Fruit fly (Drosophila melanogaster): ENCODE data around the gene Srg3.
A peak's percentile ranks its signal among the peaks of the same experiment; 100 is the strongest.

Gene Srg3

DNA sequence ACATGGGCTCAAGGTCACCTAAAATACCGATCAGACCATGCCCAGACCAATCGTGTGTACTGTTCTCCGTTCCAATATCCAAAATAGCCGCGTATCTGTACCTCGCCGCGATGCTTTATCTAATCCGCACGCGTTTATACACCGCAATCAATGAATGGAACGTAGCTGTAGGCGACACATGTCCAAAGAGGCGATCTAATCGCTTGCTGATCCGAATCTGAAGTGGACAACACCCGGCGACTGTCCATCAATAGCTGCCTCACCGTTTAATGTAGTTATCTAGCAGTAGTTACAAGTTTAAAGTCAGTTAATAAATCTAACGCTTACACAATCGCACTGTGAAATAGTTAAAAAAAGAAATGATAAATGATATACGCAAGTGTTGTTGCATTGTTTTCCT lies 9.4 kb downstream of the Srg3 start:
- TF ChIP-seq CrebA (GFP tag; optimal IDR thresholded peaks at IDR 0.05; ENCODE audit: borderline replicate concordance) (no peak), Abd-B (GFP tag; optimal IDR thresholded peaks at IDR 0.05) (no peak), h (GFP tag; optimal IDR thresholded peaks at IDR 0.05) (peak; percentile 17), OdsH (GFP tag; optimal IDR thresholded peaks at IDR 0.05) (no peak)

DNA sequence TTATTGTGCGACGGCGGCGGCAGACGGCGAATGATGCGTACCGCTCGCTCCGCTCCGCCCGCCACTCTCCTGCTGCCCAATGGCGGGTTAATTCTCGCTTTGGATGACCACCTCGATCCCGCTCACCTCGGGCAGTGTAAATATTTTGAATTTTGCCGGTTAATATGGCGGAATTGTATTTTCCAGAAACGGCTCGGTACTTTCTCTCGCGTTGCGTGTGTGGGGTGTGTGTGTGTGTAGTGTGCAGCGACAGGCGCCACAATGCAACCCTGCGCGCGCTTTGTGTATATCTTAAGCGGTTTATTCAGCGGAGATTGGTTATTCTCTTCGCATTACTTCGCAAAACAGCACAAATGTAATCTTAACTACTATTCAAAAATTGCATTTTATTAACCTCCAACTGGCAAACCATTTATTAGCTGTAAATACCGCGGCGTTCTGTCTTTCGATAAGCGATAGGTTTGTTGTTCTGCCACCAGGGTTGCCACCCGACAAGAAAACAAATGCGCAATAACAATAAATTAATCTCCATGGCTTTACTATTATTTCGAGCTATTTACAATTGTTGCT lies 12.9 kb downstream of the Srg3 start, which contains the start of the genes phol and CG3552:
Gene phol (minus strand): TSS at position 463 of the 570 bp plus-strand sequence.
Gene CG3552 (plus strand): TSS at position 500 of the 570 bp plus-strand sequence.
- TF ChIP-seq foxo (GFP tag; optimal IDR thresholded peaks at IDR 0.05), result peak in 1 of 2 experiments; percentile 3
- TF ChIP-seq Sp1 (GFP tag; optimal IDR thresholded peaks at IDR 0.05), result peak; percentile 26
- TF ChIP-seq Rel (GFP tag; optimal IDR thresholded peaks at IDR 0.05), result no peak
- peak; percentile 90 for TF ChIP-seq Rel (tag; optimal IDR thresholded peaks at IDR 0.05)
- no peak for TF ChIP-seq Hr83 (GFP tag; optimal IDR thresholded peaks at IDR 0.05; ENCODE audit: poor library complexity, severe bottlenecking)
- TF ChIP-seq HLH106 (tag; optimal IDR thresholded peaks at IDR 0.05), result peak; percentile 2
- peak; percentile 7 for TF ChIP-seq rgr (GFP tag; optimal IDR thresholded peaks at IDR 0.05)
- peak; percentile 9 for TF ChIP-seq Myc (optimal IDR thresholded peaks at IDR 0.05)
- TF ChIP-seq h (GFP tag; optimal IDR thresholded peaks at IDR 0.05), result no peak

- no peak for TF ChIP-seq Vsx2 (GFP tag; optimal IDR thresholded peaks at IDR 0.05; ENCODE audit: partially characterized antibody)
- TF ChIP-seq rgr (GFP tag; optimal IDR thresholded peaks at IDR 0.05), result no peak
- TF ChIP-seq Sp1 (GFP tag; optimal IDR thresholded peaks at IDR 0.05), result no peak
- TF ChIP-seq Mio (GFP tag; optimal IDR thresholded peaks at IDR 0.05), result no peak
- TF ChIP-seq CrebA (GFP tag; optimal IDR thresholded peaks at IDR 0.05; ENCODE audit: borderline replicate concordance), result no peak
- no peak for TF ChIP-seq OdsH (GFP tag; optimal IDR thresholded peaks at IDR 0.05)
- no peak for TF ChIP-seq sage (GFP tag; optimal IDR thresholded peaks at IDR 0.05)
- no peak for TF ChIP-seq jim (GFP tag; optimal IDR thresholded peaks at IDR 0.05)
- no peak for TF ChIP-seq br (GFP tag; optimal IDR thresholded peaks at IDR 0.05)
- no peak for TF ChIP-seq tai (GFP tag; optimal IDR thresholded peaks at IDR 0.05)
- TF ChIP-seq HLH106 (tag; optimal IDR thresholded peaks at IDR 0.05), result no peak
- no peak for TF ChIP-seq foxo (GFP tag; optimal IDR thresholded peaks at IDR 0.05)
- no peak for TF ChIP-seq CG32264 (GFP tag; optimal IDR thresholded peaks at IDR 0.05)
- no peak for TF ChIP-seq lola (GFP tag; optimal IDR thresholded peaks at IDR 0.05)
- no peak for TF ChIP-seq GATAd (GFP tag; optimal IDR thresholded peaks at IDR 0.05)
- TF ChIP-seq Abd-B (GFP tag; optimal IDR thresholded peaks at IDR 0.05), result no peak
These were observed 13.4 kb downstream of the Srg3 start for dm6 chr3L:9456389-9456788.

DNA sequence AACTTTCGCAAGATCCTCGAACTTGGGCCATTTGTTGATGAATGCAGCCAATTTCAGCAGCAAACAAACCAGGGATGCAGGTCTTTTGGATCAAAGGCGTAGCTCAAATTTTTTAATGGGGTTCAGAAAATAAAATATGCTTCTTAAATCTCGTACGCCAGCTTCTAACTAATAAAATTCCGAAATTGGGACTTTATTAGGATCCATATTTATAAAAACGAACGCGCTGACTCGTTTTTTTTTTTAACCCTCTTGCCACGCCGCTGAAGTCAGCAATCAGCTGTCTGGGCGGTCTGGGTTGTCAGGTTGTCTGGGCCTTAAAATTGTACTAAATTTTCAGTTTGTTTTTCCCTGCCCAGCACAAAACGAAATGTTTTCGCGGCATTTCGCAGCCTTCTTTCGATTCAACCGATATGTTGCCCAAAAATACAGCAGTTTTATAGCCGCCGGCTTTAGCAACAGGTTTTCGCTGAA lies 14.6 kb downstream of the Srg3 start, which contains the start of gene CG3437:
Gene CG3437 (minus strand): TSS at position 51 of the 474 bp plus-strand sequence.
- TF ChIP-seq Rel (GFP tag; optimal IDR thresholded peaks at IDR 0.05) (peak; percentile 95), Rel (tag; optimal IDR thresholded peaks at IDR 0.05) (peak; percentile 89), foxo (GFP tag; optimal IDR thresholded peaks at IDR 0.05) (peak; percentile 99 to 100), woc (GFP tag; optimal IDR thresholded peaks at IDR 0.05) (peak; percentile 99), psq (GFP tag; optimal IDR thresholded peaks at IDR 0.05) (peak; percentile 97), OdsH (GFP tag; optimal IDR thresholded peaks at IDR 0.05) (peak; percentile 99), ey (GFP tag; optimal IDR thresholded peaks at IDR 0.05) (peak; percentile 99), Hr78 (GFP tag; optimal IDR thresholded peaks at IDR 0.05) (no peak), brk (GFP tag; optimal IDR thresholded peaks at IDR 0.05) (peak; percentile 98), dmrt93B (GFP tag; optimal IDR thresholded peaks at IDR 0.05) (peak; percentile 99), CG9705 (GFP tag; optimal IDR thresholded peaks at IDR 0.05) (peak; percentile 99), lola (GFP tag; optimal IDR thresholded peaks at IDR 0.05) (no peak), dsf (GFP tag; optimal IDR thresholded peaks at IDR 0.05; ENCODE audit: borderline replicate concordance) (peak; percentile 96), tai (GFP tag; optimal IDR thresholded peaks at IDR 0.05) (no peak), Mio (GFP tag; optimal IDR thresholded peaks at IDR 0.05) (peak; percentile 97), GATAd (GFP tag; optimal IDR thresholded peaks at IDR 0.05) (peak; percentile 98), Hnf4 (GFP tag; optimal IDR thresholded peaks at IDR 0.05) (peak; percentile 99), usp (GFP tag; optimal IDR thresholded peaks at IDR 0.05) (no peak), CG32264 (GFP tag; optimal IDR thresholded peaks at IDR 0.05) (peak; percentile 99), Myc (optimal IDR thresholded peaks at IDR 0.05) (no peak), Hr83 (GFP tag; optimal IDR thresholded peaks at IDR 0.05; ENCODE audit: poor library complexity, severe bottlenecking) (peak; percentile 99), Dif (GFP tag; optimal IDR thresholded peaks at IDR 0.05; ENCODE audit: partially characterized antibody) (no peak), sage (GFP tag; optimal IDR thresholded peaks at IDR 0.05) (peak; percentile 98), jim (GFP tag; optimal IDR thresholded peaks at IDR 0.05) (peak; percentile 91), Sp1 (GFP tag; optimal IDR thresholded peaks at IDR 0.05) (peak; percentile 100), pan (optimal IDR thresholded peaks at IDR 0.05) (no peak), Abd-B (GFP tag; optimal IDR thresholded peaks at IDR 0.05) (no peak), fru (GFP tag; optimal IDR thresholded peaks at IDR 0.05) (peak; percentile 99), HLH106 (tag; optimal IDR thresholded peaks at IDR 0.05) (peak; percentile 99), Dfd (GFP tag; optimal IDR thresholded peaks at IDR 0.05) (peak; percentile 92), CrebA (GFP tag; optimal IDR thresholded peaks at IDR 0.05; ENCODE audit: borderline replicate concordance) (no peak), Jra (GFP tag; optimal IDR thresholded peaks at IDR 0.05) (peak; percentile 98), dl (GFP tag; optimal IDR thresholded peaks at IDR 0.05; ENCODE audit: insufficient read depth in 1 of 2, partially characterized antibody in 2 of 2) (no peak), N (GFP tag; optimal IDR thresholded peaks at IDR 0.05) (no peak), Vsx2 (GFP tag; optimal IDR thresholded peaks at IDR 0.05; ENCODE audit: partially characterized antibody) (no peak), sv (GFP tag; optimal IDR thresholded peaks at IDR 0.05) (peak; percentile 98), h (GFP tag; optimal IDR thresholded peaks at IDR 0.05) (peak; percentile 99), rgr (GFP tag; optimal IDR thresholded peaks at IDR 0.05) (peak; percentile 100), br (GFP tag; optimal IDR thresholded peaks at IDR 0.05) (peak; percentile 99)

Measured in whole organism, wandering third instar larva.